Worm (Caenorhabditis elegans): Measurements from ENCODE around the gene srw-15.

- TF ChIP-seq egl-44 (GFP tag; IDR thresholded peaks at IDR 0.05), result no peak
- TF ChIP-seq lsl-1 (GFP tag; optimal IDR thresholded peaks at IDR 0.05), result no peak
- no peak for TF ChIP-seq snpc-4 (GFP tag; optimal IDR thresholded peaks at IDR 0.05)
- TF ChIP-seq snpc-4 (tag; optimal IDR thresholded peaks at IDR 0.05), result no peak
- TF ChIP-seq F49E8.2 (tag; optimal IDR thresholded peaks at IDR 0.05; ENCODE audit: insufficient read depth), result no peak
- TF ChIP-seq unc-62 (GFP tag; optimal IDR thresholded peaks at IDR 0.05), result no peak
Observed at ce11 chrV:15264131-15264530, 33.8 kb downstream of the srw-15 start, which contains the start of gene M01B2.12.

Measured in whole organism, young adult.